Worm (Caenorhabditis elegans) whole organism, L4/young adult: ENCODE measurements around the gene T23B5.6.
"Not testable (repeated sequence)": the region's sequence is repeated elsewhere in the genome, so short reads cannot be mapped to it uniquely, and the experiment has no call there.

Experiments used
- W03F9.2 ChIP-seq: fragments of 150-350 bp; optimal IDR thresholded peaks from 2 replicates; lab custom pipeline; 2014; ENCODE audit warnings: missing biosample characterization, missing genetic modification characterization
- dao-5 ChIP-seq: sonication (generic microtip); optimal IDR thresholded peaks from 2 replicates; lab custom pipeline; 2016; ENCODE audit warnings: missing genotype, missing genetic modification characterization, moderate library complexity, missing compliant biosample characterization
- him-1 ChIP-seq: sonication (generic microtip); optimal IDR thresholded peaks from 2 replicates; lab custom pipeline; 2016; ENCODE audit warnings: missing genotype, missing genetic modification reagents, missing genetic modification characterization, missing compliant biosample characterization

T23B5.6 gene

ce11 chrIV:12689292-12689691, 12.3 kb upstream of the T23B5.6 start:
- no peak for TF ChIP-seq W03F9.2 (tag; lab: Kevin White, UChicago)
- TF ChIP-seq him-1 (tag; lab: Kevin White, UChicago) = no peak
- TF ChIP-seq dao-5 (tag; lab: Kevin White, UChicago) = no peak

ce11 chrIV:12688370-12688769, 11.3 kb upstream of the T23B5.6 start, which contains the start of gene T23B5.3:
Gene T23B5.3 (plus strand): TSS chrIV:12688670.
- TF ChIP-seq W03F9.2 (tag; lab: Kevin White, UChicago) (no peak), dao-5 (tag; lab: Kevin White, UChicago) (no peak), him-1 (tag; lab: Kevin White, UChicago) (no peak)

ce11 chrIV:12685827-12686226, 8.8 kb upstream of the T23B5.6 start:
- TF ChIP-seq W03F9.2 (tag; lab: Kevin White, UChicago) (no peak), him-1 (tag; lab: Kevin White, UChicago) (no peak), dao-5 (tag; lab: Kevin White, UChicago) (no peak)

- no peak for TF ChIP-seq him-1 (tag; lab: Kevin White, UChicago)
Observed at ce11 chrIV:12684826-12685594, 8.0 kb upstream of the T23B5.6 start.

DNA sequence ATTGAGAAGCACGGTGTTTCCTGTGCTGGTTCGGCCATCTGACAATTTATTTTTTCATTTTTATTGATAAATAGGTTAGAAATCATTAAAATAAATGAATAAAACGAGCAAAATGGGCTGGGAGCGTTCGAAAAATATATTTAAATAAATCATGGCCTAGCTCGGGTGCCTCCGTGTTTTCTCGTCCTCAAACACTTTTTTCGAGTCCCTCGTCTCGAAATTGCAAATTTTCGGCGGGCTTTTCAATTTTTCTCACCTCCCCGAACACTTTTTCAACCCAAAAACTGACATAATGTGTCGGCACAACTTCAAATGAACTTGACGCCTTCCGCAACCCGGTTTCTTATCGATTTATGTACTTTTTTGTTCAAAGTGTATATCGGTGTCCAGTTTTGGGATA, 7.3 kb upstream of the T23B5.6 start, which contains the start of gene prmt-9:
Gene prmt-9, minus strand, starts transcription at position 38 of the 400 bp plus-strand sequence.
- TF ChIP-seq dao-5 (tag; lab: Kevin White, UChicago) = no peak
- no peak for TF ChIP-seq W03F9.2 (tag; lab: Kevin White, UChicago)
- TF ChIP-seq him-1 (tag; lab: Kevin White, UChicago) = no peak

ce11 chrIV:12674700-12675099, 2.3 kb downstream of the T23B5.6 start, which contains the start of gene T23B5.4:
Gene T23B5.4 (plus strand): TSS chrIV:12675000.
- TF ChIP-seq him-1 (tag; lab: Kevin White, UChicago) (no peak), dao-5 (tag; lab: Kevin White, UChicago) (no peak), W03F9.2 (tag; lab: Kevin White, UChicago) (no peak)

DNA sequence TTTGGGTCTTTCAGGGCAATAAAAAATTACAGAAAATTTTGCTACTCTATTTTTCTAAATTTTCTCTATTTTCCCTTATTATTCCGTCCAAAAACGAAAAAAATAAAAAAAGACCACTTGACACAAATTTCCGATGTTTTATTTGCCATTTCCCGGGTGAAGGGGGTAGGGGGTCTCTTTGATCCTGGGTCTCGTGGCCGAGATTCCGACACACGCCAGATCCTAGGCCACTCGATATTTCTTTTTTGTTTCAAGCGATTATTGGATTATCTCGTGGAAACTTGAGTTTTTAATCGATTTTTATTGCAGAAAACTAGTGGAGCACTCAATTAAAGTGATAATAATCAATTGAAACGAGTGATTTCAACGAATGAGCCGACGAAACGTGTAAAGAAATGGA, 23.9 kb downstream of the T23B5.6 start, which contains the start of the genes wdfy-3 and C26H9A.4:
Gene wdfy-3, plus strand, starts transcription at position 308 of the 400 bp plus-strand sequence.
Gene C26H9A.4, plus strand, starts transcription at position 317 of the 400 bp plus-strand sequence.
- TF ChIP-seq him-1 (tag; lab: Kevin White, UChicago) = no peak
- TF ChIP-seq W03F9.2 (tag; lab: Kevin White, UChicago) = no peak
- no peak for TF ChIP-seq dao-5 (tag; lab: Kevin White, UChicago)

DNA sequence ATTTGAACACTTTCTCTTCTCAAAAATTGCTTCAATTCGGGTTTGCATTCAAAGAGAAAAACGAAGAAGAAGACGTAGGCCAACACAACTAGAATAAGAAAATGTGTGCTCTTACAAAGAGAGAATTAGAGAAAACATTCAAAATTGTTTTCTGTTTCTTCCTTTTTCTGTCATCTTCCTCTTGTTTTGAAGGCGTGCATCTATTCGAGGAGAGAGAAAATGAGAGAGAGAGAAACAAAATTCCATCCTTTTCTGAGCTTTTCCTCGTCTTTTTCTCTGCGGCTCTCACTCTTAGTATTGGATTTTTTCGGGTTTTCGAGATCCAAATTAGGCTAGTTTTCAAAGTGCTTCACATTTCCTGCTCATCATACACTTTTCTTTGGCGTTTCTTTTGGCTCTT, 25.5 kb downstream of the T23B5.6 start:
- TF ChIP-seq dao-5 (tag; lab: Kevin White, UChicago) = no peak
- TF ChIP-seq W03F9.2 (tag; lab: Kevin White, UChicago) = no peak
- TF ChIP-seq him-1 (tag; lab: Kevin White, UChicago) = no peak

DNA sequence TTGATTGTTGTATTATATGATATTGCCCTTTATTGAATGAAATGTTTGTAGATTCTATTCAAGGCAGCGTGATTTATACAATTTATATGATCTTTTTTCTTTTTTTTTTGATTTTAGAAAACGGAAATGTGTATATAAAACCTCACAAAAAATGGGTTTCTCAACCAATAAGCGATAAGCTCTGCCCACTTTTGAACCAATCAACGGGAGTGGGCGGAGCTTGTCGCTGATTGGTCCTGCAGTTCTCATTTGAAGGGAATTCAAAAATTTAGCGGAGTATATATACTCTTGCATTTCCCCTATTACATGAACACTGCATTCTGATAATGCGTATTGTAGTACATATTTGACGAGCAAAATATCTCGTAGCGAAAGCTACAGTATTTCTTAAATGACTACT, 26.4 kb downstream of the T23B5.6 start:
- TF ChIP-seq W03F9.2 (tag; lab: Kevin White, UChicago) (no peak), him-1 (tag; lab: Kevin White, UChicago) (no peak), dao-5 (tag; lab: Kevin White, UChicago) (no peak)

DNA sequence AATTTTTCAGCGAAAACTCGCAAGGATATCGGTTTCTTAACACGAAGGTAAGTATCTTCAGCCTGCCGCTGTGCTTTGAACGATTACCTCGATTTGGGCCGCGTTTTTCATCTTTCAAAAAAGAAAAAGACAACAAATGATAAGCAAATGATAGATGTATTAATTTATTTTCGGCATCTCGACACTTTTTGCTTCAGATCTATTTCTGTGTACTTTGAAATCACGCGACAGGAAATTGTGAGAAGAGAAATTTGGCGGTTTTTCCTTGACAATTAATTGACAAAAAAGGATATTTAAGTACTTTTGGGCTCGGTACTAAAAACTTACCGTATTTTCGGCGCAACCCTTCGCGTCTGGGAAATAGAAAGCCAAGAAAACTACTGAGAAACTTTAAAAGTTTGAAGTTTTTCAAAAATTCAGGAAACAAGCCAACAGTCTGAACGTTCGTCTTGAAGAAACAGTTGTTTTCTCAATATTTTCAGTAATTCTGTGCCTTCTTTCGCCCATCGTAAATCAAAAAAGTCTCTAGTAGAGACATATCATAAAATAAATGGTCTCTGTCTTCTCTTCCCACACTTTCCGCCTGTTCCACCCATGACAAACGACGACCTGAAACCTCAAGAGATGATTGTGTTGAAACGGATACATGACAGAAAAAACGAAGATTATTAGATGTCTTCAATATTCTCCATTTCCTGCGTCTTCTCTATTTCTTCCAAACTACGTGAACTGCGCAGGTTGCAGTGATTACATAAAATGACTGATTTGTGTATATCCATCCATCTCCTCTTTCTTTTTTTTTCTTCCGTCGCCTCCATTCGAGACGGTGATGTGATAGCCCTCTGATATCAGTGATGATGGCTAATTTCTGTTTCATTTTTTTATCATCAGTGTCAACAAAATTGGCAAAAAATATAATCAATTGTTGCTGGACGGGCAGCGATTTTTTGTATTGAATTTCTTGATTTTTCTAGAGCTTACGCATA, 35.9 kb downstream of the T23B5.6 start:
- TF ChIP-seq him-1 (tag; lab: Kevin White, UChicago) (no peak), W03F9.2 (tag; lab: Kevin White, UChicago) (no peak), dao-5 (tag; lab: Kevin White, UChicago) (no peak)

DNA sequence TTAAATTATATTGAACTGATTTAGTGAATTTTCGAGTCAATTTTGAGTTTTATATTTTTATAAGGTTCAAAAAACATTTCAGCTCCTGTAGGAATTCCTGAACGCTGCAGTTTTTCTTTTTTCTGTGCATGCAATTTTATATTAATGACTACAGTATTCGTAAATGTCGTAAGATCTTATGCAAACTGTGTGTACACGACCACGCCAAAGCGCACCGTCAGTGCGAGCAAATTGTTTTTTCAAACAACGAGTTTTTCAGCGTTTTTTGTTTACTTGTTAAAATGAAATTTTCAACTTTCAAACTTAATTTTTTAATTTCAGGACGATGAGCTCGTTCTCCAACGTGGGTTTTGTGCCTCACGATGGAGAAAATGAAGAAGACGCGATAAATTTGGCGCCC, 36.9 kb downstream of the T23B5.6 start, which contains the start of gene vha-7:
Gene vha-7, plus strand, starts transcription at position 326 of the 400 bp plus-strand sequence.
- TF ChIP-seq dao-5 (tag; lab: Kevin White, UChicago) = no peak
- TF ChIP-seq W03F9.2 (tag; lab: Kevin White, UChicago) = no peak
- TF ChIP-seq him-1 (tag; lab: Kevin White, UChicago) = no peak

ce11 chrIV:12639311-12639710, 37.7 kb downstream of the T23B5.6 start, which contains the start of gene C26H9A.3:
Gene C26H9A.3 (minus strand): TSS chrIV:12639411.
- TF ChIP-seq dao-5, him-1, W03F9.2 (tag; lab: Kevin White, UChicago): not testable (repeated sequence)
